Worm (Caenorhabditis elegans) whole organism, young adult: Measurements from ENCODE around the gene T21B4.3.

Experiments
- F52B5.7 ChIP-seq: sonication (generic microtip); optimal IDR thresholded peaks from 2 replicates; lab custom pipeline; 2016; ENCODE audit warnings: mild to moderate bottlenecking, missing genetic modification characterization, missing compliant biosample characterization
- Y53G8AR.9 ChIP-seq: fragments of 200-800 bp; sonication (Bioruptor generic); conservative IDR thresholded peaks from 2 replicates; pipeline ENCODE4 v1.3.6; 2022; ENCODE audit warnings: missing genetic modification reagents, missing genetic modification characterization, missing compliant biosample characterization
- ceh-40 ChIP-seq: fragments of 200-800 bp; sonication (Bioruptor generic); IDR thresholded peaks from 2 replicates; pipeline ENCODE4 v1.3.6; 2022; ENCODE audit warnings: missing genetic modification characterization, missing compliant biosample characterization
- ceh-79 ChIP-seq: sonication (generic microtip); optimal IDR thresholded peaks from 2 replicates; lab custom pipeline; 2017; ENCODE audit warnings: mild to moderate bottlenecking, missing genetic modification characterization, missing compliant biosample characterization
- ekl-4 ChIP-seq: fragments of 200-800 bp; sonication (Bioruptor generic); IDR thresholded peaks from 2 replicates; pipeline ENCODE4 v1.3.6; 2022; ENCODE audit warnings: missing genetic modification reagents, missing genetic modification characterization, missing compliant biosample characterization
- him-1 ChIP-seq: sonication (generic microtip); optimal IDR thresholded peaks from 2 replicates; lab custom pipeline; 2016; ENCODE audit warnings: missing genotype, missing genetic modification reagents, missing genetic modification characterization, missing compliant biosample characterization
- lin-54 ChIP-seq: fragments of 200-800 bp; sonication (Bioruptor generic); optimal IDR thresholded peaks from 2 replicates; lab custom pipeline; 2018; ENCODE audit warnings: mild to moderate bottlenecking, missing genetic modification characterization, missing compliant biosample characterization
- nfya-1 ChIP-seq: sonication (generic microtip); optimal IDR thresholded peaks from 2 replicates; lab custom pipeline; 2017; ENCODE audit warnings: antibody characterized with exemption, missing compliant biosample characterization, missing genetic modification characterization, borderline replicate concordance; ENCODE audit not compliant: insufficient read depth
- rec-8 ChIP-seq, 2 experiments: sonication (generic microtip); optimal IDR thresholded peaks; 2 replicates each; lab custom pipeline; 2016; ENCODE audit warnings: mild to moderate bottlenecking in 2 of 2, missing genetic modification characterization in 2 of 2, missing genetic modification reagents in 2 of 2, missing genotype in 2 of 2, missing biosample characterization in 1 of 2, missing compliant biosample characterization in 1 of 2, moderate library complexity in 1 of 2
- snpc-4 ChIP-seq, 5 experiments: fragments of 150-350 bp in 1 of 5; sonication (generic microtip) in 4 of 5; optimal IDR thresholded peaks; 2 replicates each; lab custom pipeline; 2014 to 2018; ENCODE audit warnings: missing genetic modification characterization in 5 of 5, missing biosample characterization in 3 of 5, antibody characterized with exemption in 2 of 5, mild to moderate bottlenecking in 2 of 5, missing compliant biosample characterization in 2 of 5, missing genotype in 2 of 5, moderate library complexity in 2 of 5, missing genetic modification reagents in 1 of 5
- unc-130 ChIP-seq: sonication (generic microtip); optimal IDR thresholded peaks from 2 replicates; lab custom pipeline; 2016; ENCODE audit warnings: missing genetic modification reagents, missing genetic modification characterization, missing compliant biosample characterization
- unc-62 ChIP-seq: fragments of 150-350 bp; optimal IDR thresholded peaks from 2 replicates; lab custom pipeline; 2014; ENCODE audit warnings: missing biosample characterization, missing genetic modification reagents, missing genetic modification characterization

- TF ChIP-seq F52B5.7, result no peak
- TF ChIP-seq Y53G8AR.9 (GFP tag; lab: Robert Waterston, UW), result no peak
- TF ChIP-seq ceh-40 (GFP tag; lab: Robert Waterston, UW), result no peak
- no peak for TF ChIP-seq rec-8 (tag; optimal IDR thresholded peaks at IDR 0.05; lab: Kevin White, UChicago)
- TF ChIP-seq nfya-1 (tag; lab: Kevin White, UChicago), result no peak
- TF ChIP-seq him-1 (tag; lab: Kevin White, UChicago), result no peak
- no peak for TF ChIP-seq ekl-4
- TF ChIP-seq lin-54 (GFP tag; lab: Kevin White, UChicago), result no peak
- TF ChIP-seq unc-130, result no peak
- no peak for TF ChIP-seq ceh-79 (tag; lab: Kevin White, UChicago)
- TF ChIP-seq snpc-4 (GFP tag; optimal IDR thresholded peaks at IDR 0.05; lab: Kevin White, UChicago), result no peak
- no peak for TF ChIP-seq snpc-4 (tag; optimal IDR thresholded peaks at IDR 0.05; lab: Kevin White, UChicago)
- TF ChIP-seq unc-62 (GFP tag; lab: Kevin White, UChicago), result no peak
Measured at ce11 chrII:12544533-12544932, 47.7 kb upstream of the T21B4.3 start, which contains the start of gene F49C5.9.
